Worm (Caenorhabditis elegans) whole organism, L1 larva: ENCODE results near the gene F36F12.2.
"Not testable (repeated sequence)": the region's sequence is repeated elsewhere in the genome, so short reads cannot be mapped to it uniquely, and the experiment has no call there.

ENCODE experiments used
- C04F5.9 ChIP-seq: sonication (generic microtip); optimal IDR thresholded peaks from 2 replicates; lab custom pipeline; 2016; ENCODE audit warnings: missing genetic modification characterization, missing compliant biosample characterization
- C34B4.2 ChIP-seq: sonication (generic microtip); optimal IDR thresholded peaks from 2 replicates; lab custom pipeline; 2017; ENCODE audit warnings: mild to moderate bottlenecking, missing genetic modification characterization, missing compliant biosample characterization
- aha-1 ChIP-seq: fragments of 150-350 bp; optimal IDR thresholded peaks from 2 replicates; lab custom pipeline; 2014; ENCODE audit warnings: missing biosample characterization, missing genetic modification characterization
- blmp-1 ChIP-seq: fragments of 150-350 bp; optimal IDR thresholded peaks from 2 replicates; lab custom pipeline; 2014; ENCODE audit warnings: missing biosample characterization, missing genetic modification characterization
- ceh-63 ChIP-seq: fragments of 200-800 bp; sonication (Bioruptor generic); optimal IDR thresholded peaks from 2 replicates; lab custom pipeline; 2018; ENCODE audit warnings: mild to moderate bottlenecking, missing genetic modification characterization, missing compliant biosample characterization
- ceh-8 ChIP-seq: fragments of 200-800 bp; sonication (Bioruptor generic); optimal IDR thresholded peaks from 2 replicates; lab custom pipeline; 2018; ENCODE audit warnings: mild to moderate bottlenecking, missing genetic modification characterization, moderate library complexity, missing compliant biosample characterization
- ceh-90 ChIP-seq: sonication (generic microtip); optimal IDR thresholded peaks from 2 replicates; lab custom pipeline; 2016; ENCODE audit warnings: missing genetic modification characterization, missing compliant biosample characterization
- ces-1 ChIP-seq: fragments of 150-350 bp; optimal IDR thresholded peaks from 2 replicates; lab custom pipeline; 2014; ENCODE audit warnings: missing biosample characterization, missing genetic modification reagents, missing genetic modification characterization
- dpl-1 ChIP-seq, 3 experiments: fragments of 150-350 bp in 2 of 3; sonication (generic microtip) in 1 of 3; optimal IDR thresholded peaks; 2 replicates each; lab custom pipeline; 2014 to 2017; ENCODE audit warnings: missing biosample characterization in 3 of 3, missing genetic modification characterization in 3 of 3, missing genetic modification reagents in 3 of 3
- efl-1 ChIP-seq, 4 experiments: fragments of 150-350 bp; optimal IDR thresholded peaks in 3 of 4; peaks in 1 of 4; 1 replicate in 1 of 4; 2 replicates in 3 of 4; lab custom pipeline; 2014; ENCODE audit warnings: missing biosample characterization in 2 of 4, missing genetic modification characterization in 2 of 4, missing genetic modification reagents in 2 of 4
- egl-27 ChIP-seq, 2 experiments: fragments of 150-350 bp in 1 of 2; sonication (generic microtip); optimal IDR thresholded peaks; 3 replicates each; lab custom pipeline; 2017 to 2018; ENCODE audit warnings: missing biosample characterization in 2 of 2, missing genetic modification characterization in 2 of 2, missing genetic modification reagents in 2 of 2
- elt-3 ChIP-seq, 6 experiments: fragments of 150-350 bp in 1 of 6; sonication (generic microtip); optimal IDR thresholded peaks; 2 replicates each; lab custom pipeline; 2017 to 2018; ENCODE audit warnings: missing biosample characterization in 6 of 6, missing genetic modification characterization in 6 of 6, inconsistent platforms in 1 of 6
- fkh-10 ChIP-seq: sonication (generic microtip); optimal IDR thresholded peaks from 2 replicates; lab custom pipeline; 2017; ENCODE audit warnings: missing biosample characterization, missing genetic modification reagents, missing genetic modification characterization
- fkh-8 ChIP-seq: sonication (generic microtip); optimal IDR thresholded peaks from 2 replicates; lab custom pipeline; 2016; ENCODE audit warnings: mild to moderate bottlenecking, missing genetic modification characterization, missing compliant biosample characterization
- grh-1 ChIP-seq: fragments of 200-800 bp; sonication (Bioruptor generic); IDR thresholded peaks from 2 replicates; pipeline ENCODE4 v1.3.6; 2022; ENCODE audit warnings: missing genetic modification reagents, missing genetic modification characterization, missing compliant biosample characterization
- irx-1 ChIP-seq: sonication (generic microtip); optimal IDR thresholded peaks from 2 replicates; lab custom pipeline; 2016; ENCODE audit warnings: missing genetic modification characterization, missing compliant biosample characterization
- lin-14 ChIP-seq: fragments of 200-800 bp; sonication (Bioruptor generic); optimal IDR thresholded peaks from 2 replicates; lab custom pipeline; 2018; ENCODE audit warnings: mild to moderate bottlenecking, missing genetic modification characterization, moderate library complexity, missing compliant biosample characterization
- lsy-2 ChIP-seq, 2 experiments: fragments of 150-350 bp; optimal IDR thresholded peaks; 2 replicates each; lab custom pipeline; 2014; ENCODE audit warnings: missing biosample characterization in 2 of 2, missing genetic modification characterization in 2 of 2
- nhr-71 ChIP-seq: sonication (generic microtip); optimal IDR thresholded peaks from 2 replicates; lab custom pipeline; 2016; ENCODE audit warnings: mild to moderate bottlenecking, missing genetic modification characterization, moderate library complexity, missing compliant biosample characterization
- nhr-90 ChIP-seq: sonication (generic microtip); optimal IDR thresholded peaks from 2 replicates; lab custom pipeline; 2016; ENCODE audit warnings: mild to moderate bottlenecking, missing genetic modification characterization, missing compliant biosample characterization; ENCODE audit not compliant: poor library complexity
- pax-3 ChIP-seq: fragments of 200-800 bp; sonication (Bioruptor generic); optimal IDR thresholded peaks from 2 replicates; lab custom pipeline; 2018; ENCODE audit warnings: mild to moderate bottlenecking, missing genetic modification characterization, moderate library complexity, missing compliant biosample characterization
- rnt-1 ChIP-seq: sonication (generic microtip); optimal IDR thresholded peaks from 2 replicates; lab custom pipeline; 2016; ENCODE audit warnings: mild to moderate bottlenecking, missing genetic modification characterization, moderate library complexity, missing compliant biosample characterization
- skn-1 ChIP-seq: fragments of 150-350 bp; optimal IDR thresholded peaks from 2 replicates; lab custom pipeline; 2014; ENCODE audit warnings: missing biosample characterization, missing genetic modification characterization
- snpc-4 ChIP-seq: fragments of 150-350 bp; optimal IDR thresholded peaks from 2 replicates; lab custom pipeline; 2014; ENCODE audit warnings: missing biosample characterization, missing genetic modification characterization
- sptf-1 ChIP-seq: fragments of 150-350 bp; optimal IDR thresholded peaks from 2 replicates; lab custom pipeline; 2014; ENCODE audit warnings: missing biosample characterization, missing genetic modification characterization
- unc-30 ChIP-seq: sonication (generic microtip); optimal IDR thresholded peaks from 2 replicates; lab custom pipeline; 2017; ENCODE audit warnings: missing biosample characterization, missing genetic modification characterization
- unc-98 ChIP-seq: fragments of 200-800 bp; sonication (Bioruptor generic); IDR thresholded peaks from 2 replicates; pipeline ENCODE4 v1.3.6; 2022; ENCODE audit warnings: missing genetic modification characterization, missing compliant biosample characterization
- vab-15 ChIP-seq: sonication (generic microtip); optimal IDR thresholded peaks from 2 replicates; lab custom pipeline; 2017; ENCODE audit warnings: missing genotype, mild to moderate bottlenecking, missing genetic modification characterization, missing compliant biosample characterization
- xbp-1 ChIP-seq: sonication (generic microtip); optimal IDR thresholded peaks from 2 replicates; lab custom pipeline; 2016; ENCODE audit warnings: missing genetic modification characterization, missing compliant biosample characterization
- ztf-4 ChIP-seq: fragments of 150-350 bp; optimal IDR thresholded peaks from 2 replicates; lab custom pipeline; 2014; ENCODE audit warnings: missing biosample characterization, missing genetic modification characterization

F36F12.2 gene

ce11 chrV:2085745-2086267 lies 9.3 kb downstream of the F36F12.2 start, which contains the start of gene F36F12.3:
TSS of gene F36F12.3 (plus strand) at chrV:2085795.
- not testable (repeated sequence) for TF ChIP-seq nhr-90 (tag; lab: Kevin White, UChicago); ztf-4; unc-30 (tag; lab: Kevin White, UChicago)

ce11 chrV:2083869-2084268 lies 11.2 kb downstream of the F36F12.2 start:
- no peak for TF ChIP-seq lsy-2 (tag; optimal IDR thresholded peaks at IDR 0.05; lab: Kevin White, UChicago)
- no peak for TF ChIP-seq egl-27 (tag; optimal IDR thresholded peaks at IDR 0.05; lab: Kevin White, UChicago)

- peak; percentile 57 for TF ChIP-seq rnt-1 (tag; lab: Kevin White, UChicago)
- no peak for TF ChIP-seq sptf-1 (tag; lab: Kevin White, UChicago)
- TF ChIP-seq blmp-1 (tag; lab: Kevin White, UChicago) = no peak
- TF ChIP-seq lin-14 (GFP tag; lab: Kevin White, UChicago) = peak; percentile 65
- no peak for TF ChIP-seq snpc-4 (tag; lab: Kevin White, UChicago)
- no peak for TF ChIP-seq egl-27 (tag; optimal IDR thresholded peaks at IDR 0.05; lab: Kevin White, UChicago)
- TF ChIP-seq irx-1 (tag; lab: Kevin White, UChicago) = no peak
These were observed 13.2 kb downstream of the F36F12.2 start for ce11 chrV:2081894-2082293.

- TF ChIP-seq efl-1 (optimal IDR thresholded peaks at IDR 0.05; lab: Kevin White, UChicago) (no peak), efl-1 (GFP tag; optimal IDR thresholded peaks at IDR 0.05 in 1 of 2; lab: Kevin White, UChicago) (peak in 1 of 2 experiments; percentile 77), C04F5.9 (tag; lab: Kevin White, UChicago) (no peak), ceh-63 (no peak), C34B4.2 (tag; lab: Kevin White, UChicago) (no peak)
These were observed 13.8 kb downstream of the F36F12.2 start for ce11 chrV:2081269-2081668.

ce11 chrV:2076043-2076442 lies 19.1 kb downstream of the F36F12.2 start:
- TF ChIP-seq fkh-8 (peak; percentile 19), vab-15 (tag; lab: Kevin White, UChicago) (peak; percentile 83), xbp-1 (tag; lab: Kevin White, UChicago) (no peak), lin-14 (GFP tag; lab: Kevin White, UChicago) (peak; percentile 88), nhr-71 (tag; lab: Kevin White, UChicago) (peak; percentile 26), dpl-1 (GFP tag; optimal IDR thresholded peaks at IDR 0.05; lab: Kevin White, UChicago) (peak in 1 of 3 experiments; percentile 1), rnt-1 (tag; lab: Kevin White, UChicago) (peak; percentile 64), skn-1 (tag; lab: Kevin White, UChicago) (no peak), ceh-90 (no peak)

- no peak for TF ChIP-seq grh-1
- TF ChIP-seq aha-1 (tag; lab: Kevin White, UChicago) = no peak
- no peak for TF ChIP-seq ces-1 (GFP tag; lab: Kevin White, UChicago)
- no peak for TF ChIP-seq snpc-4 (tag; lab: Kevin White, UChicago)
- no peak for TF ChIP-seq pax-3
- no peak for TF ChIP-seq ceh-8 (GFP tag; lab: Kevin White, UChicago)
- no peak for TF ChIP-seq fkh-10 (GFP tag; lab: Kevin White, UChicago)
- no peak for TF ChIP-seq elt-3 (tag; optimal IDR thresholded peaks at IDR 0.05; lab: Kevin White, UChicago)
- no peak for TF ChIP-seq unc-98 (GFP tag; lab: Robert Waterston, UW)
- TF ChIP-seq C04F5.9 (tag; lab: Kevin White, UChicago) = no peak
- no peak for TF ChIP-seq fkh-8
These were observed 22.3 kb downstream of the F36F12.2 start, which contains the start of gene Y40B10A.9 for ce11 chrV:2072807-2073206. TSS of gene Y40B10A.9 (minus strand) at chrV:2072907.
